Fruit fly (Drosophila melanogaster) whole organism, embryonic: ENCODE data around the gene CG14367.

Experiments used
- Abd-B ChIP-seq: fragments of 200-800 bp; sonication (Bioruptor generic); optimal IDR thresholded peaks from 2 replicates; lab custom pipeline; 2018; ENCODE audit warnings: missing biosample characterization, mild to moderate bottlenecking, missing genetic modification characterization, moderate library complexity
- Asciz ChIP-seq: fragments of 200-800 bp; sonication (Bioruptor generic); optimal IDR thresholded peaks from 2 replicates; lab custom pipeline; 2017; ENCODE audit warnings: missing biosample characterization, mild to moderate bottlenecking, missing genetic modification characterization, missing genetic modification reagents
- Atf3 ChIP-seq: fragments of 200-800 bp; sonication (Bioruptor generic); optimal IDR thresholded peaks from 3 replicates; lab custom pipeline; 2016; ENCODE audit warnings: missing biosample characterization, missing genetic modification characterization
- CG10274 ChIP-seq: fragments of 200-800 bp; sonication (Bioruptor generic); optimal IDR thresholded peaks from 3 replicates; lab custom pipeline; 2017; ENCODE audit warnings: missing biosample characterization, mild to moderate bottlenecking, missing genetic modification characterization
- CG11456 ChIP-seq: fragments of 200-800 bp; sonication (Bioruptor generic); IDR thresholded peaks from 3 replicates; pipeline ENCODE4 v1.3.6; 2022; ENCODE audit warnings: missing biosample characterization, missing genetic modification characterization
- CG12659 ChIP-seq: fragments of 200-800 bp; sonication (Bioruptor generic); optimal IDR thresholded peaks from 3 replicates; lab custom pipeline; 2017; ENCODE audit warnings: mild to moderate bottlenecking, missing biosample characterization, missing genetic modification reagents, missing genetic modification characterization
- CG12769 ChIP-seq: fragments of 200-800 bp; sonication (Bioruptor generic); optimal IDR thresholded peaks from 2 replicates; lab custom pipeline; 2019; ENCODE audit warnings: missing biosample characterization, mild to moderate bottlenecking, missing genetic modification characterization, moderate library complexity
- CG14441 ChIP-seq: fragments of 200-800 bp; sonication (Bioruptor generic); IDR thresholded peaks from 2 replicates; pipeline ENCODE4 v1.3.6; 2022; ENCODE audit warnings: missing biosample characterization, missing genetic modification characterization
- CG15011 ChIP-seq: fragments of 200-800 bp; sonication (Bioruptor generic); optimal IDR thresholded peaks from 3 replicates; lab custom pipeline; 2018; ENCODE audit warnings: missing biosample characterization, mild to moderate bottlenecking, missing genetic modification characterization
- CG15479 ChIP-seq: fragments of 200-800 bp; sonication (Bioruptor generic); optimal IDR thresholded peaks from 3 replicates; lab custom pipeline; 2019; ENCODE audit warnings: missing biosample characterization, mild to moderate bottlenecking, missing genetic modification characterization, moderate library complexity
- CG1603 ChIP-seq: fragments of 200-800 bp; sonication (Bioruptor generic); optimal IDR thresholded peaks from 2 replicates; lab custom pipeline; 2019; ENCODE audit warnings: missing biosample characterization, mild to moderate bottlenecking, missing genetic modification characterization, moderate library complexity
- CG17186 ChIP-seq: fragments of 200-800 bp; sonication (Bioruptor generic); optimal IDR thresholded peaks from 3 replicates; lab custom pipeline; 2017; ENCODE audit warnings: missing biosample characterization, missing genetic modification reagents, missing genetic modification characterization
- CG30020 ChIP-seq: fragments of 200-800 bp; optimal IDR thresholded peaks from 2 replicates; lab custom pipeline; 2019; ENCODE audit warnings: missing biosample characterization, mild to moderate bottlenecking, missing genetic modification characterization, moderate library complexity
- CG31441 ChIP-seq: fragments of 200-800 bp; sonication (Bioruptor generic); IDR thresholded peaks from 2 replicates; pipeline ENCODE4 v1.3.6; 2022; ENCODE audit warnings: missing biosample characterization, missing genetic modification characterization
- CG33557 ChIP-seq: fragments of 200-800 bp; sonication (Bioruptor generic); optimal IDR thresholded peaks from 2 replicates; lab custom pipeline; 2019; ENCODE audit warnings: missing biosample characterization, mild to moderate bottlenecking, missing genetic modification characterization, moderate library complexity
- CG34376 ChIP-seq: fragments of 200-800 bp; sonication (Bioruptor generic); optimal IDR thresholded peaks from 2 replicates; lab custom pipeline; 2018; ENCODE audit warnings: missing biosample characterization, mild to moderate bottlenecking, missing genetic modification characterization
- CG7271 ChIP-seq: fragments of 200-800 bp; sonication (Bioruptor generic); optimal IDR thresholded peaks from 2 replicates; lab custom pipeline; 2018; ENCODE audit warnings: missing biosample characterization, mild to moderate bottlenecking, missing genetic modification characterization, moderate library complexity
- CG7745 ChIP-seq: fragments of 200-800 bp; sonication (Bioruptor generic); optimal IDR thresholded peaks from 2 replicates; lab custom pipeline; 2018; ENCODE audit warnings: missing biosample characterization, mild to moderate bottlenecking, missing genetic modification characterization, moderate library complexity
- CG7839 ChIP-seq: fragments of 200-800 bp; sonication (Bioruptor generic); optimal IDR thresholded peaks from 3 replicates; lab custom pipeline; 2018; ENCODE audit warnings: missing biosample characterization, mild to moderate bottlenecking, missing genetic modification characterization, moderate library complexity
- CG8089 ChIP-seq: fragments of 200-800 bp; sonication (Bioruptor generic); optimal IDR thresholded peaks from 3 replicates; lab custom pipeline; 2016; ENCODE audit warnings: missing biosample characterization, missing genetic modification characterization
- CTCF ChIP-seq: fragments of 200-800 bp; sonication (Bioruptor generic); optimal IDR thresholded peaks from 2 replicates; lab custom pipeline; 2017; ENCODE audit warnings: missing biosample characterization, mild to moderate bottlenecking, missing genetic modification characterization, moderate library complexity
- D19B ChIP-seq: fragments of 200-800 bp; sonication (Bioruptor generic); optimal IDR thresholded peaks from 2 replicates; lab custom pipeline; 2017; ENCODE audit warnings: missing biosample characterization, mild to moderate bottlenecking, missing genetic modification characterization
- Deaf1 ChIP-seq: fragments of 200-800 bp; optimal IDR thresholded peaks from 3 replicates; lab custom pipeline; 2019; ENCODE audit warnings: missing biosample characterization, mild to moderate bottlenecking, missing genetic modification characterization, moderate library complexity
- Dll ChIP-seq: fragments of 200-800 bp; sonication (Bioruptor generic); IDR thresholded peaks from 4 replicates; pipeline ENCODE4 v1.3.6; 2022; ENCODE audit warnings: missing biosample characterization, missing genetic modification characterization; ENCODE audit not compliant: partially characterized antibody
- HLH4C ChIP-seq: fragments of 200-800 bp; sonication (Bioruptor generic); IDR thresholded peaks from 3 replicates; pipeline ENCODE4 v1.3.6; 2022; ENCODE audit warnings: missing biosample characterization, missing genetic modification characterization; ENCODE audit not compliant: partially characterized antibody
- Hr3 ChIP-seq: fragments of 200-800 bp; sonication (Bioruptor generic); optimal IDR thresholded peaks from 3 replicates; lab custom pipeline; 2016; ENCODE audit warnings: missing biosample characterization, missing genetic modification characterization
- Jarid2 ChIP-seq: fragments of 200-800 bp; sonication (Bioruptor generic); optimal IDR thresholded peaks from 3 replicates; lab custom pipeline; 2017; ENCODE audit warnings: mild to moderate bottlenecking, missing biosample characterization, missing genetic modification reagents, missing genetic modification characterization
- Mrtf ChIP-seq: fragments of 200-800 bp; sonication (Bioruptor generic); IDR thresholded peaks from 3 replicates; pipeline ENCODE4 v1.3.6; 2022; ENCODE audit warnings: missing biosample characterization, missing genetic modification characterization
- Nf-YA ChIP-seq: fragments of 200-800 bp; sonication (Bioruptor generic); IDR thresholded peaks from 2 replicates; pipeline ENCODE4 v1.3.6; 2022; ENCODE audit warnings: missing biosample characterization, missing genetic modification characterization
- Pdp1 ChIP-seq, 2 experiments: fragments of 200-800 bp; sonication (Bioruptor generic); optimal IDR thresholded peaks; 3 replicates each; lab custom pipeline; 2016; ENCODE audit warnings: missing biosample characterization in 2 of 2, missing genetic modification characterization in 2 of 2, mild to moderate bottlenecking in 1 of 2, moderate library complexity in 1 of 2
- Ptx1 ChIP-seq: fragments of 200-800 bp; sonication (Bioruptor generic); IDR thresholded peaks from 2 replicates; pipeline ENCODE4 v1.3.6; 2022; ENCODE audit warnings: missing biosample characterization, missing genetic modification characterization
- Spps ChIP-seq: fragments of 200-800 bp; sonication (Bioruptor generic); optimal IDR thresholded peaks from 2 replicates; lab custom pipeline; 2018; ENCODE audit warnings: missing biosample characterization, mild to moderate bottlenecking, missing genetic modification characterization
- az2 ChIP-seq: fragments of 200-800 bp; sonication (Bioruptor generic); optimal IDR thresholded peaks from 3 replicates; lab custom pipeline; 2016; ENCODE audit warnings: missing biosample characterization, missing genetic modification characterization
- bab2 ChIP-seq: fragments of 200-800 bp; sonication (Bioruptor generic); optimal IDR thresholded peaks from 2 replicates; lab custom pipeline; 2016; ENCODE audit warnings: missing biosample characterization, missing genetic modification characterization
- cg ChIP-seq: fragments of 200-800 bp; sonication (Bioruptor generic); optimal IDR thresholded peaks from 3 replicates; lab custom pipeline; 2019; ENCODE audit warnings: missing biosample characterization, mild to moderate bottlenecking, missing genetic modification characterization, moderate library complexity
- chif ChIP-seq, 2 experiments: fragments of 200-800 bp; sonication (Bioruptor generic); optimal IDR thresholded peaks; 3 replicates each; lab custom pipeline; 2016; ENCODE audit warnings: missing biosample characterization in 2 of 2, missing genetic modification characterization in 2 of 2
- disco-r ChIP-seq: fragments of 200-800 bp; sonication (Bioruptor generic); optimal IDR thresholded peaks from 2 replicates; lab custom pipeline; 2016; ENCODE audit warnings: missing biosample characterization, missing genetic modification characterization
- emc ChIP-seq: fragments of 200-800 bp; sonication (Bioruptor generic); optimal IDR thresholded peaks from 2 replicates; lab custom pipeline; 2016; ENCODE audit warnings: missing biosample characterization, missing genetic modification characterization
- fd96Cb ChIP-seq: fragments of 200-800 bp; sonication (Bioruptor generic); optimal IDR thresholded peaks from 2 replicates; lab custom pipeline; 2018; ENCODE audit warnings: missing biosample characterization, mild to moderate bottlenecking, missing genetic modification characterization, moderate library complexity
- h ChIP-seq: fragments of >200 bp; optimal IDR thresholded peaks from 2 replicates; lab custom pipeline; 2017
- inv ChIP-seq: fragments of 200-800 bp; sonication (Bioruptor generic); IDR thresholded peaks from 2 replicates; pipeline ENCODE4 v1.3.6; 2022; ENCODE audit warnings: missing biosample characterization, missing genetic modification characterization; ENCODE audit not compliant: partially characterized antibody
- jumu ChIP-seq: fragments of 200-800 bp; sonication (Bioruptor generic); optimal IDR thresholded peaks from 3 replicates; lab custom pipeline; 2016; ENCODE audit warnings: missing biosample characterization, missing genetic modification characterization
- lbe ChIP-seq: fragments of 200-800 bp; sonication (Bioruptor generic); optimal IDR thresholded peaks from 2 replicates; lab custom pipeline; 2016; ENCODE audit warnings: missing biosample characterization, mild to moderate bottlenecking, missing genetic modification characterization
- mld ChIP-seq: fragments of 200-800 bp; sonication (Bioruptor generic); IDR thresholded peaks from 3 replicates; pipeline ENCODE4 v1.3.6; 2022; ENCODE audit warnings: missing biosample characterization, missing genetic modification characterization; ENCODE audit not compliant: partially characterized antibody
- nerfin-1 ChIP-seq: fragments of 200-800 bp; sonication (Bioruptor generic); optimal IDR thresholded peaks from 3 replicates; lab custom pipeline; 2019; ENCODE audit warnings: missing biosample characterization, mild to moderate bottlenecking, missing genetic modification characterization, moderate library complexity
- onecut ChIP-seq: fragments of 200-800 bp; sonication (Bioruptor generic); IDR thresholded peaks from 2 replicates; pipeline ENCODE4 v1.3.6; 2022; ENCODE audit warnings: missing biosample characterization, missing genetic modification characterization
- ranshi ChIP-seq: fragments of 200-800 bp; sonication (Bioruptor generic); IDR thresholded peaks from 2 replicates; pipeline ENCODE4 v1.3.6; 2022; ENCODE audit warnings: missing biosample characterization, missing genetic modification characterization
- seq ChIP-seq: fragments of 200-800 bp; sonication (Bioruptor generic); IDR thresholded peaks from 2 replicates; pipeline ENCODE4 v1.3.6; 2022; ENCODE audit warnings: missing biosample characterization, missing genetic modification characterization
- sisA ChIP-seq: fragments of 200-800 bp; sonication (Bioruptor generic); IDR thresholded peaks from 2 replicates; pipeline ENCODE4 v1.3.6; 2022; ENCODE audit warnings: missing biosample characterization, missing genetic modification characterization
- twi ChIP-seq: fragments of 200-800 bp; optimal IDR thresholded peaks from 2 replicates; lab custom pipeline; 2019; ENCODE audit warnings: missing biosample characterization, mild to moderate bottlenecking, missing genetic modification characterization, moderate library complexity
- vfl ChIP-seq: fragments of 200-800 bp; sonication (Bioruptor generic); optimal IDR thresholded peaks from 2 replicates; lab custom pipeline; 2016; ENCODE audit warnings: missing biosample characterization, missing genetic modification characterization

Gene CG14367

dm6 chr3R:13715674-13716454 is 22.0 kb downstream of the CG14367 start (continued):
- TF ChIP-seq disco-r (GFP tag; lab: Kevin White, UChicago) (no peak), emc (GFP tag; lab: Kevin White, UChicago) (no peak), Pdp1 (GFP tag; optimal IDR thresholded peaks at IDR 0.05; lab: Kevin White, UChicago) (no peak), CG15479 (GFP tag; lab: Kevin White, UChicago) (no peak), ranshi (no peak), CG7271 (tag; lab: Kevin White, UChicago) (no peak), Spps (tag; lab: Kevin White, UChicago) (no peak), onecut (GFP tag; lab: Robert Waterston, UW) (no peak), Atf3 (no peak), inv (GFP tag; lab: Robert Waterston, UW) (no peak), bab2 (GFP tag; lab: Kevin White, UChicago) (no peak), CG31441 (no peak), Jarid2 (GFP tag; lab: Kevin White, UChicago) (no peak), Mrtf (GFP tag; lab: Robert Waterston, UW) (no peak), CG15011 (GFP tag; lab: Kevin White, UChicago) (no peak), CG30020 (tag; lab: Kevin White, UChicago) (no peak), CTCF (GFP tag; lab: Kevin White, UChicago) (no peak), D19B (GFP tag; lab: Kevin White, UChicago) (peak; percentile 68), CG14441 (GFP tag; lab: Robert Waterston, UW) (no peak), az2 (GFP tag; lab: Kevin White, UChicago) (no peak), CG33557 (no peak), twi (no peak), Nf-YA (GFP tag; lab: Robert Waterston, UW) (no peak), CG7745 (tag; lab: Kevin White, UChicago) (no peak), CG12659 (GFP tag; lab: Kevin White, UChicago) (no peak), lbe (GFP tag; lab: Kevin White, UChicago) (no peak), fd96Cb (tag; lab: Kevin White, UChicago) (no peak), cg (GFP tag; lab: Kevin White, UChicago) (peak; percentile 17), nerfin-1 (tag; lab: Kevin White, UChicago) (no peak), Hr3 (no peak), Asciz (GFP tag; lab: Kevin White, UChicago) (no peak), CG17186 (GFP tag; lab: Kevin White, UChicago) (no peak), CG12769 (tag; lab: Kevin White, UChicago) (peak; percentile 19), Dll (GFP tag; lab: Robert Waterston, UW) (no peak), vfl (GFP tag; lab: Kevin White, UChicago) (no peak), CG11456 (no peak), CG1603 (tag; lab: Kevin White, UChicago) (no peak), Deaf1 (tag; lab: Kevin White, UChicago) (peak; percentile 4), jumu (GFP tag; lab: Kevin White, UChicago) (no peak), seq (no peak), h (lab: Kevin White, UChicago) (no peak), Abd-B (GFP tag; lab: Kevin White, UChicago) (no peak), sisA (GFP tag; lab: Robert Waterston, UW) (no peak), chif (GFP tag; optimal IDR thresholded peaks at IDR 0.05; lab: Kevin White, UChicago) (no peak), CG8089 (GFP tag; lab: Kevin White, UChicago) (no peak), Ptx1 (GFP tag; lab: Robert Waterston, UW) (no peak), CG10274 (peak; percentile 44), CG34376 (GFP tag; lab: Kevin White, UChicago) (no peak), CG7839 (no peak), HLH4C (GFP tag; lab: Robert Waterston, UW) (no peak), mld (GFP tag; lab: Robert Waterston, UW) (no peak)
